Worm (Caenorhabditis elegans): ENCODE results near the gene mog-4.

mog-4 gene

DNA sequence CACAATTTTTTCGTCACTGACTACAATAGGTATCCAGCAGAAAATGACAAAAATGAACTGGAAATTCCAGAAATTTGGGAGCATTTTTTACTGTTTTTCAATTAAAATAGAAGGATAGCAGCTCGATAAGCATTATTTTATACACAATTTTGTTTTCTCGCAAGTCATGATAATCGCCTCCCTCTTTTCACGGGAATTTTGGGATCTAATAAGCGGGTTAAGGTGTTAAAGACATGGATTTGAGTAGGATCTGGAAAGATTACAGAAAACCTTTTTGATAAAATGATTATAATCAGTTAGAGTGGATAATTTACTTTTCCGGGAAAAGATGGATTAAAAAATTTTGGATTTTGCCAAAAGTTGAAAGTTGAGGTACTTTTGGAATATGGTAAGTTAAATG is 12.7 kb downstream of the mog-4 start, which contains the start of gene gcy-29:
Gene gcy-29, minus strand, starts transcription at position 101 of the 400 bp plus-strand sequence.
- TF ChIP-seq blmp-1 (tag; optimal IDR thresholded peaks at IDR 0.05) (no peak), nhr-12 (tag; optimal IDR thresholded peaks at IDR 0.05) (no peak), ham-2 (GFP tag; optimal IDR thresholded peaks at IDR 0.05) (no peak), nhr-28 (tag; optimal IDR thresholded peaks at IDR 0.05) (no peak), flh-1 (GFP tag; optimal IDR thresholded peaks at IDR 0.05) (no peak)

ce11 chrII:14540551-14540950 is 20.8 kb downstream of the mog-4 start:
- TF ChIP-seq cnd-1 (tag; optimal IDR thresholded peaks at IDR 0.05) (no peak), sem-2 (GFP tag; optimal IDR thresholded peaks at IDR 0.05) (no peak), nhr-76 (tag; optimal IDR thresholded peaks at IDR 0.05) (no peak), M03D4.4 (tag; optimal IDR thresholded peaks at IDR 0.05) (no peak), elt-1 (tag; optimal IDR thresholded peaks at IDR 0.05; ENCODE audit: borderline replicate concordance, insufficient read depth) (no peak), snpc-4 (tag; optimal IDR thresholded peaks at IDR 0.05) (no peak), nhr-2 (tag; optimal IDR thresholded peaks at IDR 0.05) (no peak), mep-1 (tag; optimal IDR thresholded peaks at IDR 0.05) (no peak)

ce11 chrII:14537728-14538127 is 23.7 kb downstream of the mog-4 start, which contains the start of the genes clec-147 and C04H5.7:
TSS of gene clec-147 (minus strand) at chrII:14537828.
TSS of gene C04H5.7 (plus strand) at chrII:14537946.
- no peak for TF ChIP-seq snpc-4 (tag; optimal IDR thresholded peaks at IDR 0.05)
- TF ChIP-seq elt-3 (tag; optimal IDR thresholded peaks at IDR 0.05): no peak
- TF ChIP-seq zip-8 (tag; optimal IDR thresholded peaks at IDR 0.05): no peak
- no peak for TF ChIP-seq flh-1 (GFP tag; optimal IDR thresholded peaks at IDR 0.05)

DNA sequence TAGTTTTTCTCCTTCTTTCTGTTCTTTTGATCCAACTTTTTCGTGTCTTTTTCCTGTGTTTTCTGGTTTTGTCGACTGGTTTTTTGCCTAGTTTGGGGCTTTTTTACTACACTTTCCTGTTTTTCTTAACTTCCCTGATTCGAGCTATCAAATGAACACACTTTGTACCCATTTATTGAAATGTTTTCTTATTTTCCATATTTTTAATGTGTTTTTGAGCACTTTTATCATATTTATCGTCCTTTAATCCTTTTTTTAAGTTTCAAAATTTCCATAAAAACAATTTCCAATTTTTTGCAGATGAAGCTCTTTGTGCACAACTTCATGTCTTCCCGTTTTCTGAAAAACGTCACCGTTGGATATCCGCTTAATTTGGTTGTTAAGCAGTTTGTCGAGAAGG is 27.4 kb downstream of the mog-4 start, which contains the start of gene C04H5.1:
Gene C04H5.1, plus strand, starts transcription at position 301 of the 400 bp plus-strand sequence.
- TF ChIP-seq unc-120 (tag; optimal IDR thresholded peaks at IDR 0.05; ENCODE audit: poor library complexity, severe bottlenecking) (no peak), hlh-1 (tag; optimal IDR thresholded peaks at IDR 0.05) (no peak), mls-2 (tag; optimal IDR thresholded peaks at IDR 0.05) (no peak), flh-1 (GFP tag; optimal IDR thresholded peaks at IDR 0.05) (no peak)

ce11 chrII:14528233-14528802 is 33.1 kb downstream of the mog-4 start, which contains the start of the genes F57C2.5 and spat-1:
TSS of gene F57C2.5 (minus strand) at chrII:14528239.
TSS of gene spat-1 (plus strand) at chrII:14528752.
- peak; percentile 49 for TF ChIP-seq lin-32 (GFP tag; optimal IDR thresholded peaks at IDR 0.05)
- peak; percentile 85 for TF ChIP-seq ceh-43 (GFP tag; optimal IDR thresholded peaks at IDR 0.05)
- peak; percentile 40 for TF ChIP-seq M03D4.4 (tag; optimal IDR thresholded peaks at IDR 0.05)
- no peak for TF ChIP-seq nhr-2 (tag; optimal IDR thresholded peaks at IDR 0.05)
- TF ChIP-seq bed-3 (GFP tag; optimal IDR thresholded peaks at IDR 0.05): peak; percentile 31
- peak; percentile 20 for TF ChIP-seq mep-1 (tag; optimal IDR thresholded peaks at IDR 0.05)
- no peak for TF ChIP-seq snpc-4 (tag; optimal IDR thresholded peaks at IDR 0.05)
- TF ChIP-seq nhr-237 (tag; optimal IDR thresholded peaks at IDR 0.05): peak; percentile 61
- no peak for TF ChIP-seq unc-62 (GFP tag; optimal IDR thresholded peaks at IDR 0.05)
- no peak for TF ChIP-seq elt-3 (tag; optimal IDR thresholded peaks at IDR 0.05)
- no peak for TF ChIP-seq sem-2 (GFP tag; optimal IDR thresholded peaks at IDR 0.05)
- TF ChIP-seq ces-1 (GFP tag; optimal IDR thresholded peaks at IDR 0.05): peak; percentile 87
- no peak for TF ChIP-seq zip-8 (tag; optimal IDR thresholded peaks at IDR 0.05)
- peak; percentile 95 for TF ChIP-seq lsy-2 (tag; optimal IDR thresholded peaks at IDR 0.05)
- no peak for TF ChIP-seq flh-1 (GFP tag; optimal IDR thresholded peaks at IDR 0.05)
- no peak for TF ChIP-seq nhr-76 (tag; optimal IDR thresholded peaks at IDR 0.05)
- no peak for TF ChIP-seq unc-39 (tag; optimal IDR thresholded peaks at IDR 0.05)
- TF ChIP-seq lin-13 (tag; optimal IDR thresholded peaks at IDR 0.05): peak; percentile 54
- peak; percentile 31 for TF ChIP-seq unc-120 (tag; optimal IDR thresholded peaks at IDR 0.05; ENCODE audit: poor library complexity, severe bottlenecking)
- TF ChIP-seq tbx-8 (GFP tag; optimal IDR thresholded peaks at IDR 0.05): no peak
- no peak for TF ChIP-seq nhr-12 (tag; optimal IDR thresholded peaks at IDR 0.05)
- TF ChIP-seq mab-5 (tag; optimal IDR thresholded peaks at IDR 0.05): no peak
- TF ChIP-seq ztf-11 (tag; optimal IDR thresholded peaks at IDR 0.05): no peak
- TF ChIP-seq hlh-1 (tag; optimal IDR thresholded peaks at IDR 0.05): no peak
- TF ChIP-seq blmp-1 (tag; optimal IDR thresholded peaks at IDR 0.05): no peak
- no peak for TF ChIP-seq pha-4 (tag; optimal IDR thresholded peaks at IDR 0.05)
- TF ChIP-seq drap-1 (GFP tag; optimal IDR thresholded peaks at IDR 0.05): peak; percentile 51
- no peak for TF ChIP-seq ceh-39 (tag; optimal IDR thresholded peaks at IDR 0.05)
- TF ChIP-seq ceh-83 (GFP tag; optimal IDR thresholded peaks at IDR 0.05): no peak
- TF ChIP-seq sptf-1 (tag; optimal IDR thresholded peaks at IDR 0.05): peak; percentile 83
- TF ChIP-seq ham-2 (GFP tag; optimal IDR thresholded peaks at IDR 0.05): no peak
- no peak for TF ChIP-seq nhr-28 (tag; optimal IDR thresholded peaks at IDR 0.05)
- TF ChIP-seq cnd-1 (tag; optimal IDR thresholded peaks at IDR 0.05): no peak
- TF ChIP-seq elt-1 (tag; optimal IDR thresholded peaks at IDR 0.05; ENCODE audit: borderline replicate concordance, insufficient read depth): no peak
- TF ChIP-seq mls-2 (tag; optimal IDR thresholded peaks at IDR 0.05): peak; percentile 32
